Worm (Caenorhabditis elegans) whole organism, early embryonic: ENCODE data around the gene fbxa-28.

ENCODE experiments used
- B0310.2 ChIP-seq: sonication (generic microtip); optimal IDR thresholded peaks from 2 replicates; lab custom pipeline; 2016; ENCODE audit warnings: mild to moderate bottlenecking, missing genetic modification characterization, missing compliant biosample characterization
- F13C5.2 ChIP-seq: sonication (generic microtip); optimal IDR thresholded peaks from 2 replicates; lab custom pipeline; 2017; ENCODE audit warnings: mild to moderate bottlenecking, missing genetic modification characterization, inconsistent platforms, missing compliant biosample characterization
- ama-1 ChIP-seq: fragments of 150-350 bp; optimal IDR thresholded peaks from 2 replicates; lab custom pipeline; 2014
- ceh-13 ChIP-seq: fragments of 200-800 bp; sonication (Bioruptor generic); optimal IDR thresholded peaks from 2 replicates; lab custom pipeline; 2018; ENCODE audit warnings: mild to moderate bottlenecking, missing genetic modification characterization, missing compliant biosample characterization
- ceh-36 ChIP-seq: sonication (generic microtip); optimal IDR thresholded peaks from 2 replicates; lab custom pipeline; 2016; ENCODE audit warnings: missing genetic modification characterization, inconsistent platforms, missing compliant biosample characterization
- ets-7 ChIP-seq: sonication (generic microtip); optimal IDR thresholded peaks from 2 replicates; lab custom pipeline; 2016; ENCODE audit warnings: missing genotype, missing genetic modification characterization, missing compliant biosample characterization
- flt-1 ChIP-seq: fragments of 200-800 bp; sonication (Bioruptor generic); IDR thresholded peaks from 2 replicates; pipeline ENCODE4 v1.3.6; 2022; ENCODE audit warnings: missing genetic modification characterization, missing compliant biosample characterization
- hmbx-1 ChIP-seq: sonication (generic microtip); optimal IDR thresholded peaks from 2 replicates; lab custom pipeline; 2016; ENCODE audit warnings: mild to moderate bottlenecking, missing genetic modification characterization, missing compliant biosample characterization
- hmg-4 ChIP-seq: fragments of 200-800 bp; sonication (Bioruptor generic); optimal IDR thresholded peaks from 2 replicates; lab custom pipeline; 2018; ENCODE audit warnings: mild to moderate bottlenecking, missing genetic modification characterization, missing compliant biosample characterization
- scrt-1 ChIP-seq: fragments of 200-800 bp; sonication (Bioruptor generic); IDR thresholded peaks from 2 replicates; pipeline ENCODE4 v1.3.6; 2022; ENCODE audit warnings: missing genetic modification characterization, missing compliant biosample characterization
- tbx-11 ChIP-seq: fragments of 200-800 bp; sonication (Bioruptor generic); IDR thresholded peaks from 2 replicates; pipeline ENCODE4 v1.3.6; 2022; ENCODE audit warnings: missing genetic modification characterization, missing compliant biosample characterization
- tra-4 ChIP-seq: sonication (generic microtip); optimal IDR thresholded peaks from 2 replicates; lab custom pipeline; 2017; ENCODE audit warnings: missing genetic modification characterization, missing compliant biosample characterization

ce11 chrIII:1308209-1308608, 10.5 kb downstream of the fbxa-28 start, which contains the start of gene fbxa-79:
- no peak for TF ChIP-seq B0310.2 (tag; lab: Kevin White, UChicago)
- no peak for TF ChIP-seq scrt-1 (GFP tag; lab: Robert Waterston, UW)
- no peak for TF ChIP-seq ceh-13 (GFP tag; lab: Kevin White, UChicago)
- no peak for TF ChIP-seq ama-1
- no peak for TF ChIP-seq ceh-36
- no peak for TF ChIP-seq tra-4 (tag; lab: Kevin White, UChicago)
- TF ChIP-seq flt-1 (GFP tag; lab: Robert Waterston, UW): no peak
- no peak for TF ChIP-seq tbx-11 (GFP tag; lab: Robert Waterston, UW)
- no peak for TF ChIP-seq hmg-4
- TF ChIP-seq hmbx-1: no peak
- TF ChIP-seq F13C5.2 (tag; lab: Kevin White, UChicago): no peak
- no peak for TF ChIP-seq ets-7 (tag; lab: Kevin White, UChicago)
